Fruit fly (Drosophila melanogaster) whole organism, wandering third instar larva: Measurements from ENCODE around the gene parvin.

Experiments
- CG32264 ChIP-seq: fragments of 200-800 bp; sonication (Bioruptor generic); optimal IDR thresholded peaks from 2 replicates; lab custom pipeline; 2016; ENCODE audit warnings: missing biosample characterization, missing genetic modification characterization
- CG9705 ChIP-seq: fragments of 200-800 bp; sonication (Bioruptor generic); optimal IDR thresholded peaks from 2 replicates; lab custom pipeline; 2018; ENCODE audit warnings: missing biosample characterization, mild to moderate bottlenecking, missing genetic modification characterization
- CrebA ChIP-seq: fragments of 200-800 bp; sonication (Bioruptor generic); optimal IDR thresholded peaks from 2 replicates; lab custom pipeline; 2016; ENCODE audit warnings: missing biosample characterization, mild to moderate bottlenecking, missing genetic modification characterization, borderline replicate concordance
- Dfd ChIP-seq: fragments of >200 bp; optimal IDR thresholded peaks from 2 replicates; lab custom pipeline; 2017; ENCODE audit warnings: missing biosample characterization, missing genetic modification characterization
- GATAd ChIP-seq: sonication (Bioruptor generic); optimal IDR thresholded peaks from 2 replicates; lab custom pipeline; 2016; ENCODE audit warnings: missing biosample characterization, missing genetic modification characterization
- HLH106 ChIP-seq: fragments of 200-800 bp; optimal IDR thresholded peaks from 3 replicates; lab custom pipeline; 2019; ENCODE audit warnings: missing biosample characterization, mild to moderate bottlenecking, missing genetic modification characterization, moderate library complexity
- Hnf4 ChIP-seq: fragments of 200-800 bp; sonication (Bioruptor generic); optimal IDR thresholded peaks from 2 replicates; lab custom pipeline; 2016; ENCODE audit warnings: missing biosample characterization, mild to moderate bottlenecking, missing genetic modification characterization
- Hr78 ChIP-seq: fragments of >200 bp; optimal IDR thresholded peaks from 2 replicates; lab custom pipeline; 2017; ENCODE audit warnings: missing biosample characterization, missing genetic modification characterization
- Hr83 ChIP-seq: fragments of 200-300 bp; sonication (Bioruptor generic); optimal IDR thresholded peaks from 2 replicates; lab custom pipeline; 2016; ENCODE audit warnings: missing biosample characterization, mild to moderate bottlenecking, missing genetic modification characterization, moderate library complexity; ENCODE audit not compliant: poor library complexity, severe bottlenecking
- Mio ChIP-seq: sonication (Bioruptor generic); optimal IDR thresholded peaks from 2 replicates; lab custom pipeline; 2016; ENCODE audit warnings: missing biosample characterization, missing genetic modification characterization
- Myc ChIP-seq: fragments of >200 bp; optimal IDR thresholded peaks from 2 replicates; lab custom pipeline; 2017
- OdsH ChIP-seq: fragments of 200-800 bp; sonication (Bioruptor generic); optimal IDR thresholded peaks from 2 replicates; lab custom pipeline; 2016; ENCODE audit warnings: missing biosample characterization, mild to moderate bottlenecking, missing genetic modification characterization
- Rel ChIP-seq, 2 experiments: fragments of 200-800 bp; sonication (Bioruptor generic) in 1 of 2; optimal IDR thresholded peaks; 2 replicates in 1 of 2; 3 replicates in 1 of 2; lab custom pipeline; 2016 to 2019; ENCODE audit warnings: mild to moderate bottlenecking in 2 of 2, missing biosample characterization in 2 of 2, missing genetic modification characterization in 2 of 2, moderate library complexity in 1 of 2
- Sp1 ChIP-seq: fragments of 200-800 bp; sonication (Bioruptor generic); optimal IDR thresholded peaks from 3 replicates; lab custom pipeline; 2019; ENCODE audit warnings: missing biosample characterization, mild to moderate bottlenecking, missing genetic modification characterization, moderate library complexity
- Vsx2 ChIP-seq: fragments of 200-300, 225-300 bp; sonication (Bioruptor generic); optimal IDR thresholded peaks from 2 replicates; lab custom pipeline; 2018; ENCODE audit warnings: missing biosample characterization, missing genetic modification characterization; ENCODE audit not compliant: partially characterized antibody
- br ChIP-seq: fragments of 200-800 bp; sonication (Bioruptor generic); optimal IDR thresholded peaks from 2 replicates; lab custom pipeline; 2016; ENCODE audit warnings: missing biosample characterization, missing genetic modification characterization
- brk ChIP-seq: fragments of 200-800 bp; sonication (Bioruptor generic); optimal IDR thresholded peaks from 2 replicates; lab custom pipeline; 2016; ENCODE audit warnings: missing biosample characterization, mild to moderate bottlenecking, missing genetic modification characterization
- dl ChIP-seq, 2 experiments: fragments of 175-275, 200-275 bp in 1 of 2; fragments of 200-275 bp in 1 of 2; sonication (Bioruptor generic); optimal IDR thresholded peaks; lab custom pipeline; 2018; ENCODE audit warnings: mild to moderate bottlenecking in 2 of 2, missing biosample characterization in 2 of 2, missing genetic modification characterization in 2 of 2, moderate library complexity in 2 of 2; ENCODE audit not compliant: partially characterized antibody in 2 of 2, insufficient read depth in 1 of 2
- dmrt93B ChIP-seq: fragments of 200-800 bp; sonication (Bioruptor generic); optimal IDR thresholded peaks from 2 replicates; lab custom pipeline; 2018; ENCODE audit warnings: missing biosample characterization, mild to moderate bottlenecking, missing genetic modification characterization
- dsf ChIP-seq: sonication (Bioruptor generic); optimal IDR thresholded peaks from 2 replicates; lab custom pipeline; 2016; ENCODE audit warnings: missing biosample characterization, missing genetic modification characterization, borderline replicate concordance
- ey ChIP-seq: fragments of 200-800 bp; sonication (Bioruptor generic); optimal IDR thresholded peaks from 2 replicates; lab custom pipeline; 2016; ENCODE audit warnings: missing biosample characterization, missing genetic modification characterization
- foxo ChIP-seq, 2 experiments: fragments of 200-800 bp; sonication (Bioruptor generic); optimal IDR thresholded peaks; 2 replicates in 1 of 2; 3 replicates in 1 of 2; lab custom pipeline; 2016 to 2017; ENCODE audit warnings: missing biosample characterization in 2 of 2, missing genetic modification characterization in 2 of 2
- fru ChIP-seq: fragments of 200-800 bp; sonication (Bioruptor generic); optimal IDR thresholded peaks from 3 replicates; lab custom pipeline; 2016; ENCODE audit warnings: missing biosample characterization, mild to moderate bottlenecking, missing genetic modification characterization
- h ChIP-seq: fragments of 200-800 bp; sonication (Bioruptor generic); optimal IDR thresholded peaks from 3 replicates; lab custom pipeline; 2016; ENCODE audit warnings: missing biosample characterization, mild to moderate bottlenecking, missing genetic modification characterization
- jim ChIP-seq: fragments of 175-275, 200-325 bp; sonication (Bioruptor generic); optimal IDR thresholded peaks from 2 replicates; lab custom pipeline; 2016; ENCODE audit warnings: missing biosample characterization, mild to moderate bottlenecking, missing genetic modification characterization
- lola ChIP-seq: fragments of >200 bp; optimal IDR thresholded peaks from 2 replicates; lab custom pipeline; 2017; ENCODE audit warnings: missing biosample characterization, missing genetic modification characterization
- pan ChIP-seq: fragments of >200 bp; optimal IDR thresholded peaks from 2 replicates; lab custom pipeline; 2017
- psq ChIP-seq: fragments of 200-800 bp; sonication (Bioruptor generic); optimal IDR thresholded peaks from 3 replicates; lab custom pipeline; 2017; ENCODE audit warnings: missing biosample characterization, mild to moderate bottlenecking, missing genetic modification characterization, moderate library complexity
- rgr ChIP-seq: fragments of 200-800 bp; sonication (Bioruptor generic); optimal IDR thresholded peaks from 3 replicates; lab custom pipeline; 2016; ENCODE audit warnings: missing biosample characterization, mild to moderate bottlenecking, missing genetic modification characterization
- sage ChIP-seq: fragments of 200-800 bp; sonication (Bioruptor generic); optimal IDR thresholded peaks from 2 replicates; lab custom pipeline; 2016; ENCODE audit warnings: missing biosample characterization, mild to moderate bottlenecking, missing genetic modification characterization
- tai ChIP-seq: sonication (Bioruptor generic); optimal IDR thresholded peaks from 2 replicates; lab custom pipeline; 2016; ENCODE audit warnings: missing biosample characterization, missing genetic modification characterization
- usp ChIP-seq: fragments of >200 bp; optimal IDR thresholded peaks from 2 replicates; lab custom pipeline; 2017; ENCODE audit warnings: missing biosample characterization, missing genetic modification characterization
- woc ChIP-seq: sonication (Bioruptor generic); optimal IDR thresholded peaks from 2 replicates; lab custom pipeline; 2016; ENCODE audit warnings: missing biosample characterization, mild to moderate bottlenecking, missing genetic modification characterization

Gene parvin

dm6 chrX:19744003-19744488 lies 1.8 kb upstream of the parvin start, which contains the start of the genes CG18809, COX6B, CG33932 and Rpp20 (continued):
- TF ChIP-seq Hr78 (GFP tag; lab: Kevin White, UChicago) = no peak
- TF ChIP-seq HLH106 = peak; percentile 51
- TF ChIP-seq foxo (GFP tag; optimal IDR thresholded peaks at IDR 0.05; lab: Kevin White, UChicago) = peak in 1 of 2 experiments; percentile 70
- no peak for TF ChIP-seq Dfd (GFP tag; lab: Kevin White, UChicago)
- TF ChIP-seq Hnf4 = no peak
- peak; percentile 81 for TF ChIP-seq Myc (lab: Kevin White, UChicago)
- TF ChIP-seq dmrt93B (GFP tag; lab: Kevin White, UChicago) = no peak
- no peak for TF ChIP-seq dsf (GFP tag; lab: Kevin White, UChicago)
- TF ChIP-seq CG32264 (GFP tag; lab: Kevin White, UChicago) = peak; percentile 12

dm6 chrX:19748014-19748413 lies 2.2 kb downstream of the parvin start, which contains the start of gene Alr:
Gene Alr, plus strand, starts transcription at chrX:19748314.
- no peak for TF ChIP-seq Myc (lab: Kevin White, UChicago)
- TF ChIP-seq Sp1 (GFP tag; lab: Kevin White, UChicago) = no peak
- no peak for TF ChIP-seq lola (GFP tag; lab: Kevin White, UChicago)
- TF ChIP-seq HLH106 = no peak
- TF ChIP-seq Vsx2 = no peak
- no peak for TF ChIP-seq OdsH
- TF ChIP-seq Hnf4 = no peak
- no peak for TF ChIP-seq pan (lab: Kevin White, UChicago)
- no peak for TF ChIP-seq rgr (GFP tag; lab: Kevin White, UChicago)
- no peak for TF ChIP-seq Hr83 (GFP tag; lab: Kevin White, UChicago)

DNA sequence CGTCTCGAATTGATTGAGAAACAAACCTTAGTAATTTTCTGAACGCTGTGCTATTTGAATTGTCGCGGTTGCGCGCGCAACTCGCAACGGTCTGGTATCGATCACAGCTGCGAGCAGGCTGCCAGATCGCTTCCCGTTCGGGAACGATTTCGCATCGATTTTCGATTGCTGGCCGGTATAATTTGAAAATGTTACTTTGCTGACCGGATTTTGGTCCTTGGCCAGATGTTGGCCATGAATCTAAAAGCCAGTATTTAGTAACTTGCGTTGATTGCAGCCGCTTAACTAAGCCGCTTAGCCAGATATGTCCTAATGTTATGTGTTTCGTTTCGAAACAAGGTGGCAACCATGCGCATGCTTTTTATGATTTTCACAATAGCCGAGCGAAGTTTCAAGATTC lies 2.7 kb downstream of the parvin start:
- TF ChIP-seq foxo (GFP tag; optimal IDR thresholded peaks at IDR 0.05; lab: Kevin White, UChicago) (peak in 1 of 2 experiments; percentile 31), CrebA (no peak), tai (no peak), Vsx2 (no peak), rgr (GFP tag; lab: Kevin White, UChicago) (no peak), br (no peak), h (GFP tag; lab: Kevin White, UChicago) (no peak)

DNA sequence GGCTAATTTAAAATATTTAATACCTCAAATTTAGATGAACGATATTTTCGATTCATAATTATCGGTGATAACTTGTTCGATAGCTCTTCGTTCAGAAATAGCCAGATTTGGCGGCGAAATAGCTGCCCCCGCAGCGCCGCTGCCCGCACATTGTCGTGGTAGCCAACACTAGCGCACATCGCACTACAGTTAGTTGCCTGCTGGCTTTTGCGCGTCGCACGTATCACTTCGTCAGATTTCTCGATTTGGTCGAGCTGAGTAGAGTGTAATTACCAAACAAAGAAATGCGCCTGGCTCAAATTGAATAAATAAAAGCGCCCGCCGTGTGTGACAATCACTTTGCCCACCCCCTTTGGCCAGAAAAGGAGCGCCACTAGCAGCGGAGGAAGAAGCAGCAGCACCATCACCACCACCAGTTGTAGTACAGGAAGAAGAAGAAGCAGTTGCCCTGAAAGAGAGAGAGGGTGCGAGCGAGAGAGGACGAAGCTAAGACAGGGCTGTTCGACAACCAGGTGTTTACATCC lies 4.8 kb downstream of the parvin start, which contains the start of gene Abcd3:
Gene Abcd3, plus strand, starts transcription at position 145 of the 524 bp plus-strand sequence.
- TF ChIP-seq dsf (GFP tag; lab: Kevin White, UChicago) = no peak
- no peak for TF ChIP-seq Hr78 (GFP tag; lab: Kevin White, UChicago)
- no peak for TF ChIP-seq CG32264 (GFP tag; lab: Kevin White, UChicago)
- peak; percentile 22 for TF ChIP-seq OdsH
- TF ChIP-seq Dfd (GFP tag; lab: Kevin White, UChicago) = no peak
- peak; percentile 34 for TF ChIP-seq fru
- TF ChIP-seq tai = no peak
- TF ChIP-seq psq (GFP tag; lab: Kevin White, UChicago) = peak; percentile 7
- TF ChIP-seq h (GFP tag; lab: Kevin White, UChicago) = peak; percentile 28
- TF ChIP-seq brk = no peak
- TF ChIP-seq Myc (lab: Kevin White, UChicago) = peak; percentile 88
- TF ChIP-seq GATAd = no peak
- peak; percentile 9 for TF ChIP-seq woc (GFP tag; lab: Kevin White, UChicago)
- TF ChIP-seq Sp1 (GFP tag; lab: Kevin White, UChicago) = peak; percentile 47
- TF ChIP-seq dl (GFP tag; optimal IDR thresholded peaks at IDR 0.05; lab: Kevin White, UChicago; ENCODE audit: insufficient read depth in 1 of 2, partially characterized antibody in 2 of 2) = no peak
- TF ChIP-seq rgr (GFP tag; lab: Kevin White, UChicago) = peak; percentile 0
- TF ChIP-seq Rel (GFP tag; optimal IDR thresholded peaks at IDR 0.05; lab: Kevin White, UChicago) = no peak
- peak; percentile 15 for TF ChIP-seq Rel (tag; optimal IDR thresholded peaks at IDR 0.05; lab: Kevin White, UChicago)
- TF ChIP-seq ey (GFP tag; lab: Kevin White, UChicago) = no peak
- TF ChIP-seq jim (GFP tag; lab: Kevin White, UChicago) = no peak
- no peak for TF ChIP-seq CrebA
- TF ChIP-seq HLH106 = peak; percentile 9
- TF ChIP-seq br = peak; percentile 27
- TF ChIP-seq CG9705 (GFP tag; lab: Kevin White, UChicago) = no peak

DNA sequence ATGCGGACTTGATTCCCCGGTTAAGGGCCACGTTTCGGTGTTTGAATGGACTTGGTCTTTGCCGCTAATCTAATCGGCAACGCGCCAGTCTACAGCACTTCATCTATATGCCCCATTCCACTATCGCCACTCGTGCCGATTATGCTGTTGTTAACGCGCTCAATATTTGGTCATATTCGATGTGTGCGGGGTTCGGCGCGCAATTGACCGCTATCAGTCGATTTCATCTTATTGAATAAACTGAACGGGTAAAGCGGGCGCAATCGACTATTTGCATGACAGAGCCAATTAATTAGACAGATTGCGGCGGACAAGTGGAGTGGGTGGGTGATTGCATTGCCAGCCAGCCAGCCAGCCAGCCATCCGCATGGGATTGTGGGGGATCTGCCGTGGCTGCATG lies 6.5 kb downstream of the parvin start:
- TF ChIP-seq sage (no peak), dsf (GFP tag; lab: Kevin White, UChicago) (no peak), Mio (GFP tag; lab: Kevin White, UChicago) (no peak), CrebA (no peak), OdsH (no peak), Vsx2 (no peak), Rel (GFP tag; optimal IDR thresholded peaks at IDR 0.05; lab: Kevin White, UChicago) (no peak), Rel (tag; optimal IDR thresholded peaks at IDR 0.05; lab: Kevin White, UChicago) (no peak), dl (GFP tag; optimal IDR thresholded peaks at IDR 0.05; lab: Kevin White, UChicago; ENCODE audit: insufficient read depth in 1 of 2, partially characterized antibody in 2 of 2) (no peak), usp (GFP tag; lab: Kevin White, UChicago) (no peak), Hnf4 (no peak), dmrt93B (GFP tag; lab: Kevin White, UChicago) (no peak), CG32264 (GFP tag; lab: Kevin White, UChicago) (no peak), jim (GFP tag; lab: Kevin White, UChicago) (no peak)
